Fruit fly (Drosophila melanogaster) whole organism, embryonic: ENCODE data around the gene kairos.
A peak's percentile ranks its signal among the peaks of the same experiment; 100 is the strongest.

Experiments used
- Bteb2 ChIP-seq: fragments of 200-800 bp; sonication (Bioruptor generic); optimal IDR thresholded peaks from 2 replicates; lab custom pipeline; 2016; ENCODE audit warnings: missing biosample characterization, missing genetic modification characterization
- CG11398 ChIP-seq: fragments of 200-800 bp; sonication (Bioruptor generic); optimal IDR thresholded peaks from 2 replicates; lab custom pipeline; 2016; ENCODE audit warnings: missing biosample characterization, missing genetic modification characterization
- CG12071 ChIP-seq: fragments of 200-800 bp; sonication (Bioruptor generic); optimal IDR thresholded peaks from 3 replicates; lab custom pipeline; 2018; ENCODE audit warnings: missing biosample characterization, mild to moderate bottlenecking, missing genetic modification characterization
- CG12104 ChIP-seq: fragments of 200-800 bp; sonication (Bioruptor generic); optimal IDR thresholded peaks from 3 replicates; lab custom pipeline; 2016; ENCODE audit warnings: missing biosample characterization, missing genetic modification characterization
- CG12769 ChIP-seq: fragments of 200-800 bp; sonication (Bioruptor generic); optimal IDR thresholded peaks from 2 replicates; lab custom pipeline; 2019; ENCODE audit warnings: missing biosample characterization, mild to moderate bottlenecking, missing genetic modification characterization, moderate library complexity
- CG13123 ChIP-seq: fragments of 200-800 bp; sonication (Bioruptor generic); optimal IDR thresholded peaks from 2 replicates; lab custom pipeline; 2016; ENCODE audit warnings: missing biosample characterization, missing genetic modification characterization
- CG14667 ChIP-seq: fragments of 200-800 bp; sonication (Bioruptor generic); IDR thresholded peaks from 2 replicates; pipeline ENCODE4 v1.3.6; 2022; ENCODE audit warnings: missing biosample characterization, missing genetic modification characterization
- CG15696 ChIP-seq: fragments of 200-800 bp; sonication (Bioruptor generic); optimal IDR thresholded peaks from 2 replicates; lab custom pipeline; 2019; ENCODE audit warnings: missing biosample characterization, mild to moderate bottlenecking, missing genetic modification characterization, moderate library complexity
- CG18476 ChIP-seq: fragments of 200-800 bp; sonication (Bioruptor generic); optimal IDR thresholded peaks from 2 replicates; lab custom pipeline; 2016; ENCODE audit warnings: missing biosample characterization, mild to moderate bottlenecking, missing genetic modification characterization
- CG2129 ChIP-seq: fragments of 200-800 bp; sonication (Bioruptor generic); IDR thresholded peaks from 2 replicates; pipeline ENCODE4 v1.3.6; 2022; ENCODE audit warnings: missing biosample characterization, missing genetic modification characterization; ENCODE audit not compliant: partially characterized antibody
- CG2875 ChIP-seq: fragments of 200-800 bp; sonication (Bioruptor generic); optimal IDR thresholded peaks from 2 replicates; lab custom pipeline; 2017; ENCODE audit warnings: missing biosample characterization, mild to moderate bottlenecking, missing genetic modification characterization, missing genetic modification reagents
- CG34224 ChIP-seq: fragments of 200-800 bp; sonication (Bioruptor generic); IDR thresholded peaks from 3 replicates; pipeline ENCODE4 v1.3.6; 2022; ENCODE audit warnings: missing biosample characterization, missing genetic modification characterization; ENCODE audit not compliant: partially characterized antibody
- CG34376 ChIP-seq: fragments of 200-800 bp; sonication (Bioruptor generic); optimal IDR thresholded peaks from 2 replicates; lab custom pipeline; 2018; ENCODE audit warnings: missing biosample characterization, mild to moderate bottlenecking, missing genetic modification characterization
- CG4820 ChIP-seq: fragments of 200-800 bp; sonication (Bioruptor generic); optimal IDR thresholded peaks from 3 replicates; lab custom pipeline; 2016; ENCODE audit warnings: missing biosample characterization, missing genetic modification characterization
- CG6175 ChIP-seq: fragments of 200-800 bp; sonication (Bioruptor generic); IDR thresholded peaks from 3 replicates; pipeline ENCODE4 v1.3.6; 2022; ENCODE audit warnings: missing biosample characterization, missing genetic modification characterization
- CG6683 ChIP-seq: fragments of 200-800 bp; sonication (Bioruptor generic); optimal IDR thresholded peaks from 2 replicates; lab custom pipeline; 2017; ENCODE audit warnings: missing biosample characterization, mild to moderate bottlenecking, missing genetic modification characterization, missing genetic modification reagents
- CG6791 ChIP-seq: fragments of 200-800 bp; sonication (Bioruptor generic); IDR thresholded peaks from 3 replicates; pipeline ENCODE4 v1.3.6; 2022; ENCODE audit warnings: missing biosample characterization, missing genetic modification characterization; ENCODE audit not compliant: partially characterized antibody
- CG8089 ChIP-seq: fragments of 200-800 bp; sonication (Bioruptor generic); optimal IDR thresholded peaks from 3 replicates; lab custom pipeline; 2016; ENCODE audit warnings: missing biosample characterization, missing genetic modification characterization
- CTCF ChIP-seq: fragments of 200-800 bp; sonication (Bioruptor generic); optimal IDR thresholded peaks from 2 replicates; lab custom pipeline; 2017; ENCODE audit warnings: missing biosample characterization, mild to moderate bottlenecking, missing genetic modification characterization, moderate library complexity
- CkIIα-i1 ChIP-seq: fragments of 200-800 bp; sonication (Bioruptor generic); IDR thresholded peaks from 2 replicates; pipeline ENCODE4 v1.3.6; 2022; ENCODE audit warnings: missing biosample characterization, missing genetic modification characterization
- E2f2 ChIP-seq: fragments of 200-800 bp; sonication (Bioruptor generic); IDR thresholded peaks from 2 replicates; pipeline ENCODE4 v1.3.6; 2022; ENCODE audit warnings: missing biosample characterization, missing genetic modification characterization
- Ets65A ChIP-seq: fragments of 200-800 bp; sonication (Bioruptor generic); peaks from one replicate; lab custom pipeline; 2016; ENCODE audit warnings: missing biosample characterization, missing genetic modification characterization
- GATAe ChIP-seq: fragments of 200-800 bp; sonication (Bioruptor generic); conservative IDR thresholded peaks from 2 replicates; pipeline ENCODE4 v1.3.6; 2022; ENCODE audit warnings: missing biosample characterization, missing genetic modification characterization
- Hmr ChIP-seq: fragments of 200-800 bp; sonication (Bioruptor generic); optimal IDR thresholded peaks from 3 replicates; lab custom pipeline; 2017; ENCODE audit warnings: mild to moderate bottlenecking, missing biosample characterization, missing genetic modification reagents, missing genetic modification characterization
- Hmx ChIP-seq: fragments of 200-800 bp; sonication (Bioruptor generic); optimal IDR thresholded peaks from 2 replicates; lab custom pipeline; 2016; ENCODE audit warnings: missing biosample characterization, missing genetic modification characterization
- Med ChIP-seq: fragments of 200-800 bp; sonication (Bioruptor generic); peaks from one replicate; lab custom pipeline; 2016; ENCODE audit warnings: missing biosample characterization, missing genetic modification characterization, mild to moderate bottlenecking, inconsistent platforms, moderate library complexity
- PHDP ChIP-seq: fragments of 200-800 bp; sonication (Bioruptor generic); optimal IDR thresholded peaks from 3 replicates; lab custom pipeline; 2018; ENCODE audit warnings: missing biosample characterization, mild to moderate bottlenecking, missing genetic modification characterization, moderate library complexity
- Xrp1 ChIP-seq: fragments of 200-800 bp; sonication (Bioruptor generic); IDR thresholded peaks from 2 replicates; pipeline ENCODE4 v1.3.6; 2022; ENCODE audit warnings: missing biosample characterization, missing genetic modification characterization
- YL-1 ChIP-seq: fragments of 200-800 bp; sonication (Bioruptor generic); optimal IDR thresholded peaks from 3 replicates; lab custom pipeline; 2017; ENCODE audit warnings: missing biosample characterization, mild to moderate bottlenecking, missing genetic modification characterization
- ato ChIP-seq: fragments of 200-800 bp; sonication (Bioruptor generic); IDR thresholded peaks from 2 replicates; pipeline ENCODE4 v1.3.6; 2022; ENCODE audit warnings: missing biosample characterization, missing genetic modification characterization; ENCODE audit not compliant: partially characterized antibody
- cas ChIP-seq: fragments of 200-800 bp; sonication (Bioruptor generic); IDR thresholded peaks from 2 replicates; pipeline ENCODE4 v1.3.6; 2022; ENCODE audit warnings: missing biosample characterization, missing genetic modification characterization
- cg ChIP-seq: fragments of 200-800 bp; sonication (Bioruptor generic); optimal IDR thresholded peaks from 3 replicates; lab custom pipeline; 2019; ENCODE audit warnings: missing biosample characterization, mild to moderate bottlenecking, missing genetic modification characterization, moderate library complexity
- chinmo ChIP-seq: fragments of 200-800 bp; sonication (Bioruptor generic); IDR thresholded peaks from 4 replicates; pipeline ENCODE4 v1.3.6; 2022; ENCODE audit warnings: missing biosample characterization, missing genetic modification characterization; ENCODE audit not compliant: partially characterized antibody
- chn ChIP-seq: fragments of 200-800 bp; sonication (Bioruptor generic); optimal IDR thresholded peaks from 2 replicates; lab custom pipeline; 2016; ENCODE audit warnings: missing biosample characterization, missing genetic modification characterization
- ci ChIP-seq: fragments of 200-800 bp; sonication (Bioruptor generic); IDR thresholded peaks from 3 replicates; pipeline ENCODE4 v1.3.6; 2022; ENCODE audit warnings: missing biosample characterization, missing genetic modification characterization
- crol ChIP-seq: fragments of 200-800 bp; sonication (Bioruptor generic); IDR thresholded peaks from 2 replicates; pipeline ENCODE4 v1.3.6; 2022; ENCODE audit warnings: missing biosample characterization, missing genetic modification characterization
- eyg ChIP-seq: fragments of 200-800 bp; sonication (Bioruptor generic); optimal IDR thresholded peaks from 3 replicates; lab custom pipeline; 2016; ENCODE audit warnings: missing biosample characterization, missing genetic modification characterization
- fru ChIP-seq: fragments of >200 bp; optimal IDR thresholded peaks from 2 replicates; lab custom pipeline; 2017
- gro ChIP-seq: fragments of 200-800 bp; sonication (Bioruptor generic); optimal IDR thresholded peaks from 2 replicates; lab custom pipeline; 2016; ENCODE audit warnings: missing biosample characterization, missing genetic modification characterization
- gsb-n ChIP-seq: fragments of 200-800 bp; sonication (Bioruptor generic); optimal IDR thresholded peaks from 3 replicates; lab custom pipeline; 2018; ENCODE audit warnings: missing biosample characterization, mild to moderate bottlenecking, missing genetic modification characterization
- ken ChIP-seq: fragments of 200-800 bp; sonication (Bioruptor generic); IDR thresholded peaks from 3 replicates; pipeline ENCODE4 v1.3.6; 2022; ENCODE audit warnings: missing biosample characterization, missing genetic modification characterization
- pzg ChIP-seq: fragments of 200-800 bp; sonication (Bioruptor generic); optimal IDR thresholded peaks from 3 replicates; lab custom pipeline; 2018; ENCODE audit warnings: missing biosample characterization, mild to moderate bottlenecking, missing genetic modification characterization, moderate library complexity
- sd ChIP-seq: fragments of 200-800 bp; sonication (Bioruptor generic); optimal IDR thresholded peaks from 3 replicates; lab custom pipeline; 2018; ENCODE audit warnings: missing biosample characterization, mild to moderate bottlenecking, missing genetic modification characterization, moderate library complexity
- sens ChIP-seq: fragments of 200-800 bp; sonication (Bioruptor generic); peaks from one replicate; lab custom pipeline; 2016; ENCODE audit warnings: missing biosample characterization, missing genetic modification characterization
- sens-2 ChIP-seq: fragments of 200-800 bp; sonication (Bioruptor generic); IDR thresholded peaks from 2 replicates; pipeline ENCODE4 v1.3.6; 2022; ENCODE audit warnings: missing biosample characterization, missing genetic modification characterization
- seq ChIP-seq: fragments of 200-800 bp; sonication (Bioruptor generic); IDR thresholded peaks from 2 replicates; pipeline ENCODE4 v1.3.6; 2022; ENCODE audit warnings: missing biosample characterization, missing genetic modification characterization
- sqz ChIP-seq: fragments of 200-800 bp; sonication (Bioruptor generic); optimal IDR thresholded peaks from 3 replicates; lab custom pipeline; 2018; ENCODE audit warnings: missing biosample characterization, mild to moderate bottlenecking, missing genetic modification characterization
- sr ChIP-seq: fragments of 200-800 bp; sonication (Bioruptor generic); IDR thresholded peaks from 3 replicates; pipeline ENCODE4 v1.3.6; 2022; ENCODE audit warnings: missing biosample characterization, missing genetic modification characterization
- tin ChIP-seq: fragments of 200-800 bp; sonication (Bioruptor generic); optimal IDR thresholded peaks from 3 replicates; lab custom pipeline; 2016; ENCODE audit warnings: missing biosample characterization, missing genetic modification characterization
- tll ChIP-seq, 2 experiments: fragments of 200-800 bp in 1 of 2; fragments of >200 bp in 1 of 2; sonication (Bioruptor generic) in 1 of 2; optimal IDR thresholded peaks; 2 replicates each; lab custom pipeline; 2017 to 2019; ENCODE audit warnings: missing biosample characterization in 2 of 2, missing genetic modification characterization in 2 of 2, mild to moderate bottlenecking in 1 of 2, moderate library complexity in 1 of 2

kairos gene

dm6 chrX:18364047-18364747 is 8.2 kb upstream of the kairos start:
- TF ChIP-seq fru (lab: Kevin White, UChicago) (no peak), CG13123 (GFP tag; lab: Kevin White, UChicago) (no peak), Hmr (GFP tag; lab: Kevin White, UChicago) (no peak), CG6175 (GFP tag; lab: Robert Waterston, UW) (0 out of 3 replicates have a peak, but pooled peaks have one; percentile 49), sd (tag; lab: Kevin White, UChicago) (peak; percentile 58), CG12071 (no peak), CG11398 (GFP tag; lab: Kevin White, UChicago) (no peak), seq (no peak), ci (GFP tag; lab: Robert Waterston, UW) (0 out of 3 replicates have a peak, but pooled peaks have one; percentile 38), Ets65A (GFP tag; lab: Kevin White, UChicago) (peak; percentile 77), CG14667 (GFP tag; lab: Robert Waterston, UW) (no peak), tin (no peak), gsb-n (tag; lab: Kevin White, UChicago) (no peak), tll (GFP tag; optimal IDR thresholded peaks at IDR 0.05; lab: Kevin White, UChicago) (no peak), PHDP (no peak), Bteb2 (GFP tag; lab: Kevin White, UChicago) (no peak), chn (GFP tag; lab: Kevin White, UChicago) (no peak), gro (GFP tag; lab: Kevin White, UChicago) (no peak), sr (GFP tag; lab: Robert Waterston, UW) (peak; percentile 87), ato (GFP tag; lab: Robert Waterston, UW) (no peak), CG34224 (GFP tag; lab: Robert Waterston, UW) (no peak), sens (no peak), CG12769 (tag; lab: Kevin White, UChicago) (peak; percentile 67), CG6683 (GFP tag; lab: Kevin White, UChicago) (no peak), sqz (GFP tag; lab: Kevin White, UChicago) (peak; percentile 12), crol (GFP tag; lab: Robert Waterston, UW) (peak; percentile 59), CG2129 (GFP tag; lab: Robert Waterston, UW) (no peak), chinmo (GFP tag; lab: Robert Waterston, UW) (no peak), eyg (GFP tag; lab: Kevin White, UChicago) (no peak), CkIIα-i1 (no peak), Hmx (GFP tag; lab: Kevin White, UChicago) (no peak)

DNA sequence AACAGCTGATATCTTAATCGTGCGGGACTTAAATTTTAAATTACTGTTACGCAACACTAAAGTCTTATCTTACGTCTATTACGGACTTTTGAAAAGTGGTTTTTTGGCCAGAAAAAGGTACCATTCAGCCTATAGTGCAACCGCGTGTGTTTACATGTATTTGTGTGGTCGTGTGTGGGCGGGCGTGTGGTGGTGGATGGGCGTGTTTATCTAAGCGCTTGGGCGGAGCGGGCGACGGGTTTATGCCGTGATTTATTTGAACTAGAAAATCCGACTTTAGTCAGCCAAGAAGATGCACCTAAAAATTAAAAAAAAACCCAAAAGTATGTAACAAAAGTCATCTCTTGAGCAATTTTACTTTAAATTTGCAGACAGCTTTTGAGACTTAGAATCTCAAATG is 7.4 kb upstream of the kairos start:
- TF ChIP-seq cas (GFP tag; lab: Robert Waterston, UW) (no peak), ci (GFP tag; lab: Robert Waterston, UW) (peak; percentile 54; the same call in 2 of the 3 replicates), sr (GFP tag; lab: Robert Waterston, UW) (peak; percentile 87), cg (GFP tag; lab: Kevin White, UChicago) (peak; percentile 3), GATAe (GFP tag; lab: Robert Waterston, UW) (no peak), CG2875 (GFP tag; lab: Kevin White, UChicago) (no peak), CG8089 (GFP tag; lab: Kevin White, UChicago) (no peak), ken (GFP tag; lab: Robert Waterston, UW) (peak; percentile 36; the same call in 1 of the 3 replicates), CG34376 (no peak), CG15696 (tag; lab: Kevin White, UChicago) (no peak), Med (GFP tag; lab: Kevin White, UChicago) (peak; percentile 81), Xrp1 (no peak), pzg (GFP tag; lab: Kevin White, UChicago) (no peak), E2f2 (GFP tag; lab: Robert Waterston, UW) (0 out of 2 replicates have a peak, but pooled peaks have one; percentile 7), CG12104 (no peak), CTCF (peak; percentile 27), CG4820 (peak; percentile 58), CG6791 (GFP tag; lab: Robert Waterston, UW) (no peak), CG18476 (GFP tag; lab: Kevin White, UChicago) (no peak), YL-1 (no peak), crol (GFP tag; lab: Robert Waterston, UW) (peak; percentile 67), chinmo (GFP tag; lab: Robert Waterston, UW) (0 out of 4 replicates have a peak, but pooled peaks have one; percentile 22), sens-2 (GFP tag; lab: Robert Waterston, UW) (0 out of 2 replicates have a peak, but pooled peaks have one; percentile 17)
